Fruit fly (Drosophila melanogaster) whole organism, pupa: ENCODE data around the gene ND-20L.

ENCODE experiments used
- CG10348 ChIP-seq: fragments of 200-800 bp; sonication (Bioruptor generic); IDR thresholded peaks from 2 replicates; pipeline ENCODE4 v1.3.6; 2022; ENCODE audit warnings: missing biosample characterization, missing genetic modification characterization
- CG12605 ChIP-seq: fragments of 200-800 bp; sonication (Bioruptor generic); IDR thresholded peaks from 2 replicates; pipeline ENCODE4 v1.3.6; 2022; ENCODE audit warnings: missing biosample characterization, missing genetic modification characterization
- CG13204 ChIP-seq: fragments of 200-800 bp; sonication (Bioruptor generic); optimal IDR thresholded peaks from 2 replicates; lab custom pipeline; 2018; ENCODE audit warnings: missing biosample characterization, mild to moderate bottlenecking, missing genetic modification characterization, moderate library complexity
- CG14655 ChIP-seq: fragments of 200-800 bp; sonication (Bioruptor generic); optimal IDR thresholded peaks from 3 replicates; lab custom pipeline; 2017; ENCODE audit warnings: mild to moderate bottlenecking, missing biosample characterization, missing genetic modification reagents, missing genetic modification characterization
- CG15710 ChIP-seq: fragments of 200-800 bp; sonication (Bioruptor generic); optimal IDR thresholded peaks from 2 replicates; lab custom pipeline; 2018; ENCODE audit warnings: missing biosample characterization, mild to moderate bottlenecking, missing genetic modification characterization, moderate library complexity
- CG17806 ChIP-seq: fragments of 200-800 bp; sonication (Bioruptor generic); optimal IDR thresholded peaks from 2 replicates; lab custom pipeline; 2018; ENCODE audit warnings: missing biosample characterization, mild to moderate bottlenecking, missing genetic modification characterization, moderate library complexity
- CG32121 ChIP-seq: fragments of 200-800 bp; sonication (Bioruptor generic); IDR thresholded peaks from 2 replicates; pipeline ENCODE4 v1.3.6; 2022; ENCODE audit warnings: missing biosample characterization, missing genetic modification characterization
- CG34367 ChIP-seq: fragments of 200-800 bp; sonication (Bioruptor generic); optimal IDR thresholded peaks from 2 replicates; lab custom pipeline; 2018; ENCODE audit warnings: missing biosample characterization, mild to moderate bottlenecking, missing genetic modification characterization
- CG4496 ChIP-seq: fragments of 200-800 bp; sonication (Bioruptor generic); IDR thresholded peaks from 3 replicates; pipeline ENCODE4 v1.3.6; 2022; ENCODE audit warnings: missing biosample characterization, missing genetic modification characterization
- CG8159 ChIP-seq: fragments of 200-800 bp; sonication (Bioruptor generic); optimal IDR thresholded peaks from 3 replicates; lab custom pipeline; 2018; ENCODE audit warnings: missing biosample characterization, mild to moderate bottlenecking, missing genetic modification characterization, moderate library complexity
- CG8301 ChIP-seq: fragments of 200-800 bp; sonication (Bioruptor generic); optimal IDR thresholded peaks from 2 replicates; lab custom pipeline; 2018; ENCODE audit warnings: missing biosample characterization, mild to moderate bottlenecking, missing genetic modification characterization
- CG9948 ChIP-seq: fragments of 200-800 bp; sonication (Bioruptor generic); optimal IDR thresholded peaks from 2 replicates; lab custom pipeline; 2018; ENCODE audit warnings: missing biosample characterization, mild to moderate bottlenecking, missing genetic modification characterization, moderate library complexity
- D1 ChIP-seq: fragments of 200-800 bp; sonication (Bioruptor generic); optimal IDR thresholded peaks from 2 replicates; lab custom pipeline; 2018; ENCODE audit warnings: missing biosample characterization, mild to moderate bottlenecking, missing genetic modification characterization, moderate library complexity
- EcR ChIP-seq: fragments of 200-800 bp; sonication (Bioruptor generic); optimal IDR thresholded peaks from 3 replicates; lab custom pipeline; 2019; ENCODE audit warnings: missing biosample characterization, missing genetic modification characterization, mild to moderate bottlenecking, moderate library complexity, missing genetic modification reagents
- Ets98B ChIP-seq: fragments of 200-800 bp; sonication (Bioruptor generic); IDR thresholded peaks from 2 replicates; pipeline ENCODE4 v1.3.6; 2022; ENCODE audit warnings: missing biosample characterization, missing genetic modification characterization
- Pif1A ChIP-seq: fragments of 200-800 bp; sonication (Bioruptor generic); optimal IDR thresholded peaks from 3 replicates; lab custom pipeline; 2016; ENCODE audit warnings: missing biosample characterization, missing genetic modification characterization
- Pif1B ChIP-seq: fragments of 200-800 bp; sonication (Bioruptor generic); optimal IDR thresholded peaks from 3 replicates; lab custom pipeline; 2016; ENCODE audit warnings: missing biosample characterization, missing genetic modification characterization
- Snoo ChIP-seq: fragments of 200-800 bp; sonication (Bioruptor generic); optimal IDR thresholded peaks from 3 replicates; lab custom pipeline; 2017; ENCODE audit warnings: missing biosample characterization, mild to moderate bottlenecking, missing genetic modification characterization, inconsistent platforms
- fd96Ca ChIP-seq: fragments of 200-800 bp; sonication (Bioruptor generic); IDR thresholded peaks from 3 replicates; pipeline ENCODE4 v1.3.6; 2022; ENCODE audit warnings: missing biosample characterization, missing genetic modification characterization
- gl ChIP-seq: fragments of 200-800 bp; sonication (Bioruptor generic); optimal IDR thresholded peaks from 2 replicates; lab custom pipeline; 2018; ENCODE audit warnings: missing biosample characterization, mild to moderate bottlenecking, missing genetic modification characterization
- rn ChIP-seq: fragments of 200-800 bp; sonication (Bioruptor generic); IDR thresholded peaks from 2 replicates; pipeline ENCODE4 v1.3.6; 2022; ENCODE audit warnings: missing biosample characterization, missing genetic modification characterization

ND-20L gene

dm6 chr3R:29552830-29553583 is 37.5 kb downstream of the ND-20L start:
- TF ChIP-seq CG15710: no peak
- no peak for TF ChIP-seq CG32121 (GFP tag; lab: Robert Waterston, UW)
- no peak for TF ChIP-seq CG13204 (GFP tag; lab: Kevin White, UChicago)
- TF ChIP-seq rn (GFP tag; lab: Robert Waterston, UW): no peak
- TF ChIP-seq CG9948 (tag; lab: Kevin White, UChicago): no peak
- TF ChIP-seq D1 (tag; lab: Kevin White, UChicago): no peak
- no peak for TF ChIP-seq Pif1A
- no peak for TF ChIP-seq CG8301

dm6 chr3R:29556003-29556467 is 40.5 kb downstream of the ND-20L start, which contains the start of gene Dr:
Dr (plus strand) TSS chr3R:29556386.
- TF ChIP-seq CG34367 (tag; lab: Kevin White, UChicago) (peak; percentile 6), CG15710 (no peak), CG8159 (no peak), rn (GFP tag; lab: Robert Waterston, UW) (no peak), CG32121 (GFP tag; lab: Robert Waterston, UW) (peak; percentile 29; the same call in 1 of the 2 replicates), Pif1B (no peak), CG4496 (peak; percentile 69; the same call in 2 of the 3 replicates), Ets98B (peak; percentile 30; the same call in 1 of the 2 replicates), Snoo (peak; percentile 14), fd96Ca (GFP tag; lab: Robert Waterston, UW) (peak; percentile 61; the same call in 2 of the 3 replicates)

- no peak for TF ChIP-seq gl
These were observed 42.0 kb downstream of the ND-20L start for dm6 chr3R:29557555-29557954.

- TF ChIP-seq CG8301 (no peak), CG13204 (GFP tag; lab: Kevin White, UChicago) (no peak)
These were observed 44.0 kb downstream of the ND-20L start for dm6 chr3R:29559444-29559976.

dm6 chr3R:29560418-29560817 is 44.9 kb downstream of the ND-20L start:
- TF ChIP-seq CG9948 (tag; lab: Kevin White, UChicago): no peak
- TF ChIP-seq CG10348: no peak
- TF ChIP-seq Ets98B: no peak
- TF ChIP-seq rn (GFP tag; lab: Robert Waterston, UW): no peak
- TF ChIP-seq Pif1B: no peak
- no peak for TF ChIP-seq CG34367 (tag; lab: Kevin White, UChicago)
- no peak for TF ChIP-seq gl
- TF ChIP-seq CG15710: no peak
- no peak for TF ChIP-seq CG8159
- no peak for TF ChIP-seq CG17806 (tag; lab: Kevin White, UChicago)
- TF ChIP-seq fd96Ca (GFP tag; lab: Robert Waterston, UW): no peak
- TF ChIP-seq D1 (tag; lab: Kevin White, UChicago): no peak
- no peak for TF ChIP-seq EcR (GFP tag; lab: Kevin White, UChicago)
- TF ChIP-seq CG12605 (GFP tag; lab: Robert Waterston, UW): no peak
- TF ChIP-seq Pif1A: no peak
- TF ChIP-seq CG14655 (GFP tag; lab: Kevin White, UChicago): no peak
- no peak for TF ChIP-seq CG32121 (GFP tag; lab: Robert Waterston, UW)
- TF ChIP-seq CG8301: no peak
- TF ChIP-seq CG4496: no peak

- TF ChIP-seq CG17806 (tag; lab: Kevin White, UChicago) (no peak), rn (GFP tag; lab: Robert Waterston, UW) (no peak), CG34367 (tag; lab: Kevin White, UChicago) (no peak), CG15710 (no peak), Snoo (no peak)
These were observed 47.1 kb downstream of the ND-20L start for dm6 chr3R:29562579-29562978.

dm6 chr3R:29565744-29566143 is 50.2 kb downstream of the ND-20L start:
- TF ChIP-seq Pif1B (no peak), rn (GFP tag; lab: Robert Waterston, UW) (no peak), CG4496 (0 out of 3 replicates have a peak, but pooled peaks have one; percentile 14)
